Worm (Caenorhabditis elegans) whole organism, L1 larva: ENCODE data around the gene plg-1.

Experiments used
- C04F5.9 ChIP-seq: sonication (generic microtip); optimal IDR thresholded peaks from 2 replicates; lab custom pipeline; 2016; ENCODE audit warnings: missing genetic modification characterization, missing compliant biosample characterization
- C16A3.4 ChIP-seq: fragments of 150-350 bp; optimal IDR thresholded peaks from 2 replicates; lab custom pipeline; 2014; ENCODE audit warnings: missing biosample characterization, missing genetic modification characterization
- C34B4.2 ChIP-seq: sonication (generic microtip); optimal IDR thresholded peaks from 2 replicates; lab custom pipeline; 2017; ENCODE audit warnings: mild to moderate bottlenecking, missing genetic modification characterization, missing compliant biosample characterization
- F16B12.6 ChIP-seq: fragments of 150-350 bp; optimal IDR thresholded peaks from 2 replicates; lab custom pipeline; 2014; ENCODE audit warnings: missing biosample characterization, missing genetic modification characterization
- aly-2 ChIP-seq: fragments of 150-350 bp; optimal IDR thresholded peaks from 2 replicates; lab custom pipeline; 2014; ENCODE audit warnings: missing biosample characterization, missing genetic modification characterization
- ceh-8 ChIP-seq: fragments of 200-800 bp; sonication (Bioruptor generic); optimal IDR thresholded peaks from 2 replicates; lab custom pipeline; 2018; ENCODE audit warnings: mild to moderate bottlenecking, missing genetic modification characterization, moderate library complexity, missing compliant biosample characterization
- ceh-82 ChIP-seq, 3 experiments: fragments of 150-350 bp in 1 of 3; sonication (generic microtip) in 2 of 3; optimal IDR thresholded peaks; 2 replicates each; lab custom pipeline; 2014 to 2017; ENCODE audit warnings: missing biosample characterization in 3 of 3, missing genetic modification characterization in 3 of 3
- ces-1 ChIP-seq: fragments of 150-350 bp; optimal IDR thresholded peaks from 2 replicates; lab custom pipeline; 2014; ENCODE audit warnings: missing biosample characterization, missing genetic modification reagents, missing genetic modification characterization
- dpl-1 ChIP-seq, 3 experiments: fragments of 150-350 bp in 2 of 3; sonication (generic microtip) in 1 of 3; optimal IDR thresholded peaks; 2 replicates each; lab custom pipeline; 2014 to 2017; ENCODE audit warnings: missing biosample characterization in 3 of 3, missing genetic modification characterization in 3 of 3, missing genetic modification reagents in 3 of 3
- efl-1 ChIP-seq, 4 experiments: fragments of 150-350 bp; optimal IDR thresholded peaks in 3 of 4; peaks in 1 of 4; 1 replicate in 1 of 4; 2 replicates in 3 of 4; lab custom pipeline; 2014; ENCODE audit warnings: missing biosample characterization in 2 of 4, missing genetic modification characterization in 2 of 4, missing genetic modification reagents in 2 of 4
- egl-13 ChIP-seq: sonication (generic microtip); optimal IDR thresholded peaks from 2 replicates; lab custom pipeline; 2016; ENCODE audit warnings: missing genotype, missing genetic modification reagents, missing genetic modification characterization, missing compliant biosample characterization
- egl-27 ChIP-seq, 2 experiments: fragments of 150-350 bp in 1 of 2; sonication (generic microtip); optimal IDR thresholded peaks; 3 replicates each; lab custom pipeline; 2017 to 2018; ENCODE audit warnings: missing biosample characterization in 2 of 2, missing genetic modification characterization in 2 of 2, missing genetic modification reagents in 2 of 2
- ets-5 ChIP-seq: fragments of 200-800 bp; sonication (Bioruptor generic); IDR thresholded peaks from 2 replicates; pipeline ENCODE4 v1.3.6; 2022; ENCODE audit warnings: missing genetic modification characterization, missing compliant biosample characterization
- fos-1 ChIP-seq: fragments of 150-350 bp; optimal IDR thresholded peaks from 2 replicates; lab custom pipeline; 2014; ENCODE audit warnings: missing biosample characterization, missing genetic modification characterization
- hlh-17 ChIP-seq: fragments of 200-800 bp; sonication (Bioruptor generic); optimal IDR thresholded peaks from 2 replicates; lab custom pipeline; 2018; ENCODE audit warnings: missing genetic modification characterization, mild to moderate bottlenecking, missing compliant biosample characterization, moderate library complexity, borderline replicate concordance
- hpl-2 ChIP-seq: fragments of 150-350 bp; optimal IDR thresholded peaks from 2 replicates; lab custom pipeline; 2014; ENCODE audit warnings: missing biosample characterization, missing genetic modification reagents, missing genetic modification characterization
- irx-1 ChIP-seq: sonication (generic microtip); optimal IDR thresholded peaks from 2 replicates; lab custom pipeline; 2016; ENCODE audit warnings: missing genetic modification characterization, missing compliant biosample characterization
- isw-1 ChIP-seq: fragments of 200-800 bp; sonication (Bioruptor generic); IDR thresholded peaks from 2 replicates; pipeline ENCODE4 v1.3.6; 2022; ENCODE audit warnings: missing genetic modification characterization, missing compliant biosample characterization
- jun-1 ChIP-seq: fragments of 150-350 bp; optimal IDR thresholded peaks from 2 replicates; lab custom pipeline; 2014; ENCODE audit warnings: missing biosample characterization, missing genetic modification reagents, missing genetic modification characterization
- lin-13 ChIP-seq: fragments of 150-350 bp; optimal IDR thresholded peaks from 2 replicates; lab custom pipeline; 2014; ENCODE audit warnings: missing biosample characterization, missing genetic modification reagents, missing genetic modification characterization
- lin-15B ChIP-seq: fragments of 150-350 bp; sonication (generic microtip); optimal IDR thresholded peaks from 3 replicates; lab custom pipeline; 2014; ENCODE audit warnings: missing biosample characterization, missing genetic modification characterization
- lin-35 ChIP-seq, 2 experiments: fragments of 150-350 bp; optimal IDR thresholded peaks; 2 replicates each; lab custom pipeline; 2014; ENCODE audit warnings: missing biosample characterization in 2 of 2, missing genetic modification characterization in 2 of 2, missing genetic modification reagents in 2 of 2
- lin-39 ChIP-seq: fragments of 150-350 bp; optimal IDR thresholded peaks from 2 replicates; lab custom pipeline; 2014; ENCODE audit warnings: missing biosample characterization, missing genetic modification reagents, missing genetic modification characterization
- lir-3 ChIP-seq: sonication (generic microtip); optimal IDR thresholded peaks from 2 replicates; lab custom pipeline; 2016; ENCODE audit warnings: mild to moderate bottlenecking, missing genetic modification characterization, moderate library complexity, missing compliant biosample characterization; ENCODE audit not compliant: poor library complexity
- lsy-2 ChIP-seq, 2 experiments: fragments of 150-350 bp; optimal IDR thresholded peaks; 2 replicates each; lab custom pipeline; 2014; ENCODE audit warnings: missing biosample characterization in 2 of 2, missing genetic modification characterization in 2 of 2
- mab-9 ChIP-seq: fragments of 200-800 bp; sonication (Bioruptor generic); IDR thresholded peaks from 2 replicates; pipeline ENCODE4 v1.3.6; 2022; ENCODE audit warnings: missing genetic modification reagents, missing genetic modification characterization, missing compliant biosample characterization
- mep-1 ChIP-seq: fragments of 150-350 bp; optimal IDR thresholded peaks from 2 replicates; lab custom pipeline; 2014; ENCODE audit warnings: missing biosample characterization, missing genetic modification characterization
- nhr-12 ChIP-seq: sonication (generic microtip); optimal IDR thresholded peaks from 2 replicates; lab custom pipeline; 2017; ENCODE audit warnings: missing biosample characterization, missing genetic modification characterization
- nhr-19 ChIP-seq: fragments of 200-800 bp; sonication (Bioruptor generic); conservative IDR thresholded peaks from 2 replicates; pipeline ENCODE4 v1.3.6; 2022; ENCODE audit warnings: missing genetic modification characterization, missing compliant biosample characterization
- nhr-237 ChIP-seq: fragments of 150-350 bp; optimal IDR thresholded peaks from 2 replicates; lab custom pipeline; 2014; ENCODE audit warnings: missing biosample characterization, missing genetic modification characterization
- nhr-28 ChIP-seq: fragments of 150-350 bp; optimal IDR thresholded peaks from 2 replicates; lab custom pipeline; 2014; ENCODE audit warnings: missing biosample characterization, missing genetic modification characterization
- nhr-47 ChIP-seq: sonication (generic microtip); optimal IDR thresholded peaks from 2 replicates; lab custom pipeline; 2016; ENCODE audit warnings: mild to moderate bottlenecking, missing genetic modification characterization, moderate library complexity, missing compliant biosample characterization
- nhr-71 ChIP-seq: sonication (generic microtip); optimal IDR thresholded peaks from 2 replicates; lab custom pipeline; 2016; ENCODE audit warnings: mild to moderate bottlenecking, missing genetic modification characterization, moderate library complexity, missing compliant biosample characterization
- pag-3 ChIP-seq: sonication (generic microtip); optimal IDR thresholded peaks from 2 replicates; lab custom pipeline; 2017; ENCODE audit warnings: missing genetic modification characterization, mild to moderate bottlenecking, missing compliant biosample characterization, antibody characterized with exemption, borderline replicate concordance; ENCODE audit not compliant: insufficient read depth
- pax-3 ChIP-seq: fragments of 200-800 bp; sonication (Bioruptor generic); optimal IDR thresholded peaks from 2 replicates; lab custom pipeline; 2018; ENCODE audit warnings: mild to moderate bottlenecking, missing genetic modification characterization, moderate library complexity, missing compliant biosample characterization
- pqm-1 ChIP-seq: sonication (generic microtip); optimal IDR thresholded peaks from 3 replicates; lab custom pipeline; 2017; ENCODE audit warnings: missing biosample characterization, missing genetic modification characterization
- rnt-1 ChIP-seq: sonication (generic microtip); optimal IDR thresholded peaks from 2 replicates; lab custom pipeline; 2016; ENCODE audit warnings: mild to moderate bottlenecking, missing genetic modification characterization, moderate library complexity, missing compliant biosample characterization
- skn-1 ChIP-seq: fragments of 150-350 bp; optimal IDR thresholded peaks from 2 replicates; lab custom pipeline; 2014; ENCODE audit warnings: missing biosample characterization, missing genetic modification characterization
- snu-23 ChIP-seq: sonication (generic microtip); optimal IDR thresholded peaks from 2 replicates; lab custom pipeline; 2016; ENCODE audit warnings: missing genetic modification characterization, missing compliant biosample characterization
- sox-4 ChIP-seq: sonication (generic microtip); optimal IDR thresholded peaks from 2 replicates; lab custom pipeline; 2016; ENCODE audit warnings: missing genetic modification characterization, missing compliant biosample characterization
- sptf-1 ChIP-seq: fragments of 150-350 bp; optimal IDR thresholded peaks from 2 replicates; lab custom pipeline; 2014; ENCODE audit warnings: missing biosample characterization, missing genetic modification characterization
- tlp-1 ChIP-seq: fragments of 150-350 bp; optimal IDR thresholded peaks from 2 replicates; lab custom pipeline; 2014; ENCODE audit warnings: missing biosample characterization, missing genetic modification characterization
- unc-62 ChIP-seq: fragments of 150-350 bp; optimal IDR thresholded peaks from 2 replicates; lab custom pipeline; 2014; ENCODE audit warnings: missing biosample characterization, missing genetic modification reagents, missing genetic modification characterization
- unc-98 ChIP-seq: fragments of 200-800 bp; sonication (Bioruptor generic); IDR thresholded peaks from 2 replicates; pipeline ENCODE4 v1.3.6; 2022; ENCODE audit warnings: missing genetic modification characterization, missing compliant biosample characterization
- xbp-1 ChIP-seq: sonication (generic microtip); optimal IDR thresholded peaks from 2 replicates; lab custom pipeline; 2016; ENCODE audit warnings: missing genetic modification characterization, missing compliant biosample characterization
- zip-4 ChIP-seq: fragments of 200-800 bp; sonication (Bioruptor generic); optimal IDR thresholded peaks from 2 replicates; lab custom pipeline; 2018; ENCODE audit warnings: mild to moderate bottlenecking, missing genetic modification characterization, moderate library complexity, missing compliant biosample characterization

plg-1 gene

DNA sequence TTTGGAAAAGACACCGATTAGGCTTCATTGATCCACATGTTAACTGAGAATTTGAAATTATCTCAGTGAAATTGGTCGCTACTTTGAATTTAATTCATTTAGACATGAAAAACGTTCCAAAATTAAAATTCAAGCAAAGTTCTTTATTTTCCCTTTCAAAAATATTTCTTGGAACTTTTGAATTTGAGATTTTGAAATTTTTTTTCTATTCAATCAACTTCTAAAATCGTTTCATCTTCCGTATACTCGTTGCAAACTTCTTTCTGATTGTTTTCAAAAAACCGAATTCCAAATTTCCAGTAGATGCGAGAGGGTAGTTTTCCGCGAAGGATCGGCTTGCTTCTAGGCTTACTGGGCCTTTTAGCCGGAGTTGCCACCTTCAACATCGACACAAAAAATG lies 33.5 kb upstream of the plg-1 start, which contains the start of gene pat-2:
Gene pat-2 (plus strand): TSS at position 301 of the 400 bp plus-strand sequence.
- TF ChIP-seq egl-27 (tag; optimal IDR thresholded peaks at IDR 0.05; lab: Kevin White, UChicago) (no peak), isw-1 (GFP tag; lab: Robert Waterston, UW) (no peak), hlh-17 (GFP tag; lab: Kevin White, UChicago) (no peak), sptf-1 (no peak), unc-98 (no peak), ceh-8 (GFP tag; lab: Kevin White, UChicago) (no peak), lsy-2 (tag; optimal IDR thresholded peaks at IDR 0.05; lab: Kevin White, UChicago) (no peak), C16A3.4 (tag; lab: Kevin White, UChicago) (no peak), pqm-1 (tag; lab: Kevin White, UChicago) (no peak), nhr-12 (tag; lab: Kevin White, UChicago) (no peak), tlp-1 (no peak)
- TF ChIP-seq, all 84 proteins: peak for 0

DNA sequence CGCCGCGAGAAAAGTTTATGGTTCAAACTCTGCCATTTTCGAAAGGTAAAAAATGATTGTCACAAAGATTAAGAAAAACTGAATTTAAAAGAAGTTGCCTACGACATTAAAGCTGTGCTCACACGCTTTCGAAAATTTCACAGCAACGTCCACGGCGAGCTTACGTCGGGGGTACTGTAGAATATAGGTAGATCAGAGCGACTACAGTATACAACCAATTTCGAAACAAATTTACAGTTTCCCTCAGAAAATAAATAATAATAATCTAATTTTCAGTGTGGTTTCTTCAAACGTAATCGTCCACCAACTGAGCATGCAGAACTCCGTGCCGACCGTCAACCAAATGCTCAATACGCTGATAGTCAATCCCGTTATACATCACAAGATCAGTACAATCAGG lies 27.5 kb upstream of the plg-1 start:
- TF ChIP-seq C34B4.2 (tag; lab: Kevin White, UChicago) (no peak), lin-13 (GFP tag; lab: Kevin White, UChicago) (no peak), nhr-237 (tag; lab: Kevin White, UChicago) (no peak), skn-1 (tag; lab: Kevin White, UChicago) (no peak), ces-1 (GFP tag; lab: Kevin White, UChicago) (no peak), fos-1 (tag; lab: Kevin White, UChicago) (no peak), mep-1 (no peak), sptf-1 (no peak), rnt-1 (tag; lab: Kevin White, UChicago) (no peak), nhr-71 (tag; lab: Kevin White, UChicago) (no peak)

- TF ChIP-seq jun-1 (tag; lab: Kevin White, UChicago) (no peak), mep-1 (no peak), nhr-237 (tag; lab: Kevin White, UChicago) (no peak), pag-3 (tag; lab: Kevin White, UChicago) (no peak), unc-62 (GFP tag; lab: Kevin White, UChicago) (no peak), nhr-28 (tag; lab: Kevin White, UChicago) (no peak), F16B12.6 (tag; lab: Kevin White, UChicago) (no peak), fos-1 (tag; lab: Kevin White, UChicago) (no peak), zip-4 (GFP tag; lab: Kevin White, UChicago) (no peak), ceh-82 (tag; optimal IDR thresholded peaks at IDR 0.05; lab: Kevin White, UChicago) (no peak), pax-3 (tag; lab: Kevin White, UChicago) (no peak), hpl-2 (GFP tag; lab: Kevin White, UChicago) (no peak), lin-35 (GFP tag; optimal IDR thresholded peaks at IDR 0.05; lab: Kevin White, UChicago) (no peak), sox-4 (tag; lab: Kevin White, UChicago) (no peak), irx-1 (tag; lab: Kevin White, UChicago) (no peak)
Measured at ce11 chrIII:8827128-8827527, 24.9 kb upstream of the plg-1 start, which contains the start of gene F54F2.9. TSS of gene F54F2.9 (minus strand) at chrIII:8827228.

ce11 chrIII:8829245-8829644 lies 22.8 kb upstream of the plg-1 start, which contains the start of gene F44E2.3:
TSS of gene F44E2.3 (minus strand) at chrIII:8829305.
- TF ChIP-seq lsy-2 (tag; optimal IDR thresholded peaks at IDR 0.05; lab: Kevin White, UChicago), result no peak
- TF ChIP-seq mab-9 (GFP tag; lab: Robert Waterston, UW), result no peak
- TF ChIP-seq lin-39 (tag; lab: Kevin White, UChicago), result no peak
- no peak for TF ChIP-seq C04F5.9 (tag; lab: Kevin White, UChicago)
- no peak for TF ChIP-seq ets-5 (GFP tag; lab: Robert Waterston, UW)
- TF ChIP-seq rnt-1 (tag; lab: Kevin White, UChicago), result no peak
- no peak for TF ChIP-seq xbp-1 (tag; lab: Kevin White, UChicago)
- TF ChIP-seq fos-1 (tag; lab: Kevin White, UChicago), result no peak
- no peak for TF ChIP-seq lin-15B (tag; lab: Kevin White, UChicago)
- TF ChIP-seq egl-13, result no peak
- no peak for TF ChIP-seq aly-2 (tag; lab: Kevin White, UChicago)
- TF ChIP-seq snu-23 (GFP tag; lab: Kevin White, UChicago), result no peak
- TF ChIP-seq efl-1 (optimal IDR thresholded peaks at IDR 0.05; lab: Kevin White, UChicago), result peak; percentile 28
- peak in 1 of 2 experiments; percentile 28 for TF ChIP-seq efl-1 (GFP tag; optimal IDR thresholded peaks at IDR 0.05 in 1 of 2; lab: Kevin White, UChicago)
- TF ChIP-seq C16A3.4 (tag; lab: Kevin White, UChicago), result no peak
- TF ChIP-seq nhr-47, result no peak
- no peak for TF ChIP-seq C34B4.2 (tag; lab: Kevin White, UChicago)
- TF ChIP-seq lir-3, result peak; percentile 10
- TF ChIP-seq dpl-1 (GFP tag; optimal IDR thresholded peaks at IDR 0.05; lab: Kevin White, UChicago), result peak in 2 of 3 experiments; percentile 18 to 42
- no peak for TF ChIP-seq sox-4 (tag; lab: Kevin White, UChicago)
- TF ChIP-seq mep-1, result peak; percentile 19
- TF ChIP-seq pax-3 (tag; lab: Kevin White, UChicago), result no peak
- TF ChIP-seq nhr-19 (GFP tag; lab: Robert Waterston, UW), result no peak
